Worm (Caenorhabditis elegans): ENCODE results near the gene srd-59.

- TF ChIP-seq lin-15B (tag; optimal IDR thresholded peaks at IDR 0.05) (no peak), rbr-2 (tag; optimal IDR thresholded peaks at IDR 0.05) (no peak), saeg-2 (GFP tag; IDR thresholded peaks at IDR 0.05) (no peak), F10B5.3 (tag; optimal IDR thresholded peaks at IDR 0.05) (no peak)
These were observed 25.2 kb downstream of the srd-59 start for ce11 chrII:7230684-7231083.
